Worm (Caenorhabditis elegans): Measurements from ENCODE around the gene C37C3.1.

Gene C37C3.1

DNA sequence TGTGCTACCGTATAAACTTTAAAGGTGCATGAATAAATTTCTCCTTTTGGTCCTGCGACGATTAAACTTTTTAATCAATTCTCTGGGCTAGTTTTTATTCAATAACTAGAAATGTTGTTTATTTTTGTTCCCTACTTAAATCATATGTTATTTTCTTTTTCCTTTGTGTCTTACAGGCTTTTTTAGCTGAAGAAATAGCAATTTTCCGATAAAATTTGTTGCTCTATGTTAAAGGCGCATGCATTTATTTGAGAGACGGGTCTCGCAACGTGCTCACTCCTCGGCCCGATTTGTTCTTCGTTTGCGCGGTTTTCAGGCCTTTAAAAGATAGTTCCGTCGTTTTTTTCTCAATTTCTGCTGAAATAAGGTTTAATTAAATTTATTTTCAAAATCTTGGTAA, 3.9 kb upstream of the C37C3.1 start:
- no peak for TF ChIP-seq ceh-19 (GFP tag; optimal IDR thresholded peaks at IDR 0.05)

DNA sequence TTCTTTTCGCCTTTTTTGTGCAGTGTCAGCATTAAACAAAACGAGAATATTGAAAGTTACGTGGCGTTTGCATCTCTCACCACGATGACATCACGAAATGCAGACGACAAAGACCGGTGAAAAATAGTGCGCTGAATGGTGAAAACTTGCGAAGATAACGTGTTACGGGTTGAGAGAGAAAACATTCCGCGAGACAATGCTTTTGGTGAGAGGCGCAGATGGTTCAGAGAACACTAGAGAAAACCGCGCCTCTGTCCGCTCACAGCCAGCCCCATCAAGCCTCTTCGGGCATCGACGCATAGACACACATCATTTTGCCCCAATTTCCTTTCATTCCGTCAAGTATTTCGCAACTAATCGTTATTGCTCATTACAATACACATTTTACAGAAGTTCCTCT, 3.2 kb upstream of the C37C3.1 start, which contains the start of the genes C37C3.9 and C37C3.18:
Gene C37C3.9, minus strand, starts transcription at position 98 of the 400 bp plus-strand sequence.
Gene C37C3.18, plus strand, starts transcription at position 391 of the 400 bp plus-strand sequence.
- TF ChIP-seq tbx-2 (tag; optimal IDR thresholded peaks at IDR 0.05) (peak; percentile 19), unc-42 (tag; optimal IDR thresholded peaks at IDR 0.05) (no peak), eyg-1 (tag; optimal IDR thresholded peaks at IDR 0.05) (no peak), elt-4 (tag; optimal IDR thresholded peaks at IDR 0.05) (no peak), ttx-3 (tag; optimal IDR thresholded peaks at IDR 0.05) (no peak), pag-3 (tag; optimal IDR thresholded peaks at IDR 0.05; ENCODE audit: borderline replicate concordance) (no peak), hlh-30 (tag; optimal IDR thresholded peaks at IDR 0.05; ENCODE audit: insufficient read depth) (peak; percentile 6), pqm-1 (tag; optimal IDR thresholded peaks at IDR 0.05) (peak; percentile 31), ceh-31 (tag; optimal IDR thresholded peaks at IDR 0.05) (peak; percentile 42), rnt-1 (tag; optimal IDR thresholded peaks at IDR 0.05) (peak; percentile 58), T23F11.4 (GFP tag; optimal IDR thresholded peaks at IDR 0.05) (peak; percentile 39), ceh-18 (tag; optimal IDR thresholded peaks at IDR 0.05) (peak; percentile 48), ceh-34 (tag; optimal IDR thresholded peaks at IDR 0.05) (peak; percentile 29), unc-55 (GFP tag; optimal IDR thresholded peaks at IDR 0.05) (peak; percentile 73), K02D7.2 (tag; optimal IDR thresholded peaks at IDR 0.05) (no peak), hlh-6 (tag; optimal IDR thresholded peaks at IDR 0.05) (no peak), nhr-232 (tag; optimal IDR thresholded peaks at IDR 0.05) (no peak), sox-2 (GFP tag; IDR thresholded peaks at IDR 0.05) (no peak), nfya-1 (tag; optimal IDR thresholded peaks at IDR 0.05) (peak; percentile 63)

DNA sequence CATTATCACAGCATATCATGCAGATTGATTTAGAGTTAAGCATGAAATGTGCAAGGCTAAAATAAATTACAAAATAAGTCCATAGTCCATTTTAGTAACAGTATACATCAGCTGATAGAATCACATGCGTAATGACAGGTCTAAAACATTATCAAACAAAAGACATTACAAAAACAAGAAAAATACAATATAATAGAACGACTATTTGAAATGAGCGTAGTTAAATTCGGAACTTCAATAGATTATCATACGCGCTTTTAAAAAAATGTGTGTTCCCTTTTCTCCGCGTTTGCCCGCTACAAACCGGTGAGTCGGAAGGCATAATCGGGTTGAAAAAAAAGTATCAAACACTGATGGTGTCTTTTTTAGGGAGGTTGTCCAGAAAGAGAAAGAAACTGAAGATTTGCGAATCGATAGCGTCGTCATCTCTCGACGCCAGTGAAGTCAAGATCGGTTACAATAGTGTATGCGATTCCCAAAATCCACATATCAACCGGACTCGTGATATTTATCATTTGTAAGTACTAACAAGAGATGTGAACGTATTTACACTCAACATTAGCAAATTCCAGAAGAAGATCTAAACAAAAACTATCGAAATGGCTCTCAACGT, 2.3 kb upstream of the C37C3.1 start, which contains the start of gene C37C3.2:
Gene C37C3.2, plus strand, starts transcription at position 563 of the 613 bp plus-strand sequence.
- TF ChIP-seq unc-55 (GFP tag; optimal IDR thresholded peaks at IDR 0.05) (no peak), che-1 (tag; optimal IDR thresholded peaks at IDR 0.05) (no peak), pros-1 (tag; optimal IDR thresholded peaks at IDR 0.05) (no peak)

DNA sequence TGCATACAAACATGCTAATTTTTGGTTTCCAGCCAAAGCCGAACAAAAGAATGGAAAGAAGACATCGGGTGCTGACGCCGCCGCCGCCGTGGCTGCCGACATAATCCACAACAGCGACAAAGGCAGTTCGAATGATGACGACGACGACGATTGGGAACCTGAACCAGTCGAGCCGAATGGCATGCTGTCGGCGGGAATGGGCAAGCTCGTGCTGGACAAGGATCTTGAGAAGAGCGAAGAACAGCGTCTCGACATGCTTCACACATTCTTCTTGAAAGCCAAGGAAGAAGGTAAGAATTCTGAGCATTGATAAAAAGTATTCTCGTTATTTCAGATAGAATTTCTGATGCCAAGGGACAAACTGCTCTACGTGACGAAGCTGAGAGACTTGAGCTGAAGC, 1.1 kb upstream of the C37C3.1 start:
- no peak for TF ChIP-seq zip-5 (tag; optimal IDR thresholded peaks at IDR 0.05)
- TF ChIP-seq ref-2 (tag; optimal IDR thresholded peaks at IDR 0.05): no peak
- no peak for TF ChIP-seq dve-1 (tag; optimal IDR thresholded peaks at IDR 0.05)
- TF ChIP-seq ceh-48 (tag; optimal IDR thresholded peaks at IDR 0.05): no peak
- no peak for TF ChIP-seq rnt-1 (tag; optimal IDR thresholded peaks at IDR 0.05)
- TF ChIP-seq unc-55 (GFP tag; optimal IDR thresholded peaks at IDR 0.05): no peak
- TF ChIP-seq hlh-15 (tag; optimal IDR thresholded peaks at IDR 0.05): no peak
- TF ChIP-seq pha-4 (tag; optimal IDR thresholded peaks at IDR 0.05): no peak
- TF ChIP-seq unc-42 (tag; optimal IDR thresholded peaks at IDR 0.05): no peak
- no peak for TF ChIP-seq fax-1 (tag; optimal IDR thresholded peaks at IDR 0.05)
- no peak for TF ChIP-seq C08G9.2 (tag; optimal IDR thresholded peaks at IDR 0.05)
- TF ChIP-seq ceh-45 (GFP tag; IDR thresholded peaks at IDR 0.05): no peak

DNA sequence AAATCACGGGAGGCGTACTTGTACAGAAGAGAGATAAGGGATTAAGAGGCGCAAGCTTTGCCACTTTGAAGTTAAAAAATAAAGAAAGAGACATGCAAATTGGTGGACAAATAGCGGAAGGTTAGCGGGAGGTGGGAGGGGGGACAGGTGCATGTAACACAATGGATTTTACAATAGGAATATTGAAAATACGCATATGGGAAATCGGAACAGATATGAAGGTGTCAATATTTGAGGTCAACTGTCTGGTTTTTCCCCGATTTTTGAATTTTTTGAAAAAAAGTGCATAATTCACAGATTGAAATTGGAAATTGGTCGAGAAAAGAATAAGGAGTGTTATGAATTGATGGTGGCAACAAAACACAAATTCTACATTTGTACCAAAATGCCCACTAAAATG, 4.0 kb downstream of the C37C3.1 start, which contains the start of gene C37C3.17:
Gene C37C3.17, minus strand, starts transcription at position 101 of the 400 bp plus-strand sequence.
- TF ChIP-seq F13H6.1 (tag; optimal IDR thresholded peaks at IDR 0.05): no peak
- TF ChIP-seq lin-11 (tag; optimal IDR thresholded peaks at IDR 0.05): no peak
- no peak for TF ChIP-seq odd-2 (tag; optimal IDR thresholded peaks at IDR 0.05)
- TF ChIP-seq tbx-2 (tag; optimal IDR thresholded peaks at IDR 0.05): no peak
- TF ChIP-seq che-1 (tag; optimal IDR thresholded peaks at IDR 0.05): no peak

Measured in whole organism, late embryonic.